Worm (Caenorhabditis elegans): ENCODE data around the gene F07H5.10.

DNA sequence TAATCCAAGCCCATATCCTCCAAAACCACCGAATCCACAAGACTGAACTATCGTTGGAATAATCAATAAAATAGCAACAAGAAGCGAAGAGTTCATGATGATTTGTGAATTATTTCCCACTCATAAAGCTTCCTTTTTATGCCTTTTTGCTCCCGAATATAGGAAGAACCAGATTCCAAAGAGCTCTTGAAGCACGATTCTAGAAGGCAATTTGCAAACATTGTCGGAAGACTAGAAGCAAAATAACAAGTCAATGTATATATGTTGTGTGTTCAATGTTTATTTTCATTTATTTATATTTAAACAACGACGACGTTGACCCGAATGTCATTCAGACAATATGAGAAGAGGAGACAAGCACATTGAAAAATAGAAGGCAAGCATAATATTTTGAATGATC lies 15.7 kb downstream of the F07H5.10 start, which contains the start of gene idpa-2:
- TF ChIP-seq dpl-1 (GFP tag; optimal IDR thresholded peaks at IDR 0.05) (no peak), ama-1 (optimal IDR thresholded peaks at IDR 0.05) (no peak), nhr-237 (tag; optimal IDR thresholded peaks at IDR 0.05) (no peak), pqm-1 (tag; optimal IDR thresholded peaks at IDR 0.05) (no peak), unc-62 (GFP tag; optimal IDR thresholded peaks at IDR 0.05) (no peak), elt-2 (tag; optimal IDR thresholded peaks at IDR 0.05) (no peak), lin-14 (GFP tag; optimal IDR thresholded peaks at IDR 0.05) (no peak), nhr-84 (tag; optimal IDR thresholded peaks at IDR 0.05) (no peak)
